Worm (Caenorhabditis elegans) whole organism, L1 larva: ENCODE measurements around the gene lgc-53.

Source experiments
- C34B4.2 ChIP-seq: sonication (generic microtip); optimal IDR thresholded peaks from 2 replicates; lab custom pipeline; 2017; ENCODE audit warnings: mild to moderate bottlenecking, missing genetic modification characterization, missing compliant biosample characterization
- ama-1 ChIP-seq: fragments of 150-350 bp; optimal IDR thresholded peaks from 2 replicates; lab custom pipeline; 2014
- blmp-1 ChIP-seq: fragments of 150-350 bp; optimal IDR thresholded peaks from 2 replicates; lab custom pipeline; 2014; ENCODE audit warnings: missing biosample characterization, missing genetic modification characterization
- ceh-63 ChIP-seq: fragments of 200-800 bp; sonication (Bioruptor generic); optimal IDR thresholded peaks from 2 replicates; lab custom pipeline; 2018; ENCODE audit warnings: mild to moderate bottlenecking, missing genetic modification characterization, missing compliant biosample characterization
- ceh-82 ChIP-seq, 3 experiments: fragments of 150-350 bp in 1 of 3; sonication (generic microtip) in 2 of 3; optimal IDR thresholded peaks; 2 replicates each; lab custom pipeline; 2014 to 2017; ENCODE audit warnings: missing biosample characterization in 3 of 3, missing genetic modification characterization in 3 of 3
- ceh-88 ChIP-seq: fragments of 200-800 bp; sonication (Bioruptor generic); IDR thresholded peaks from 2 replicates; pipeline ENCODE4 v1.3.6; 2022; ENCODE audit warnings: missing genetic modification characterization, missing compliant biosample characterization
- ces-1 ChIP-seq: fragments of 150-350 bp; optimal IDR thresholded peaks from 2 replicates; lab custom pipeline; 2014; ENCODE audit warnings: missing biosample characterization, missing genetic modification reagents, missing genetic modification characterization
- dsc-1 ChIP-seq: sonication (generic microtip); optimal IDR thresholded peaks from 2 replicates; lab custom pipeline; 2016; ENCODE audit warnings: mild to moderate bottlenecking, missing genetic modification characterization, missing compliant biosample characterization
- efl-1 ChIP-seq, 4 experiments: fragments of 150-350 bp; optimal IDR thresholded peaks in 3 of 4; peaks in 1 of 4; 1 replicate in 1 of 4; 2 replicates in 3 of 4; lab custom pipeline; 2014; ENCODE audit warnings: missing biosample characterization in 2 of 4, missing genetic modification characterization in 2 of 4, missing genetic modification reagents in 2 of 4
- efl-3 ChIP-seq: fragments of 200-800 bp; sonication (Bioruptor generic); optimal IDR thresholded peaks from 2 replicates; lab custom pipeline; 2018; ENCODE audit warnings: mild to moderate bottlenecking, missing genetic modification characterization, missing compliant biosample characterization
- egl-27 ChIP-seq, 2 experiments: fragments of 150-350 bp in 1 of 2; sonication (generic microtip); optimal IDR thresholded peaks; 3 replicates each; lab custom pipeline; 2017 to 2018; ENCODE audit warnings: missing biosample characterization in 2 of 2, missing genetic modification characterization in 2 of 2, missing genetic modification reagents in 2 of 2
- elt-2 ChIP-seq: sonication (generic microtip); optimal IDR thresholded peaks from 2 replicates; lab custom pipeline; 2016; ENCODE audit warnings: missing genetic modification characterization, mild to moderate bottlenecking, inconsistent platforms, missing compliant biosample characterization, missing genetic modification reagents
- fkh-10 ChIP-seq: sonication (generic microtip); optimal IDR thresholded peaks from 2 replicates; lab custom pipeline; 2017; ENCODE audit warnings: missing biosample characterization, missing genetic modification reagents, missing genetic modification characterization
- fkh-4 ChIP-seq: sonication (generic microtip); optimal IDR thresholded peaks from 2 replicates; lab custom pipeline; 2016; ENCODE audit warnings: missing compliant biosample characterization, missing genetic modification characterization, borderline replicate concordance
- fos-1 ChIP-seq: fragments of 150-350 bp; optimal IDR thresholded peaks from 2 replicates; lab custom pipeline; 2014; ENCODE audit warnings: missing biosample characterization, missing genetic modification characterization
- hlh-17 ChIP-seq: fragments of 200-800 bp; sonication (Bioruptor generic); optimal IDR thresholded peaks from 2 replicates; lab custom pipeline; 2018; ENCODE audit warnings: missing genetic modification characterization, mild to moderate bottlenecking, missing compliant biosample characterization, moderate library complexity, borderline replicate concordance
- isw-1 ChIP-seq: fragments of 200-800 bp; sonication (Bioruptor generic); IDR thresholded peaks from 2 replicates; pipeline ENCODE4 v1.3.6; 2022; ENCODE audit warnings: missing genetic modification characterization, missing compliant biosample characterization
- lin-13 ChIP-seq: fragments of 150-350 bp; optimal IDR thresholded peaks from 2 replicates; lab custom pipeline; 2014; ENCODE audit warnings: missing biosample characterization, missing genetic modification reagents, missing genetic modification characterization
- lin-35 ChIP-seq, 2 experiments: fragments of 150-350 bp; optimal IDR thresholded peaks; 2 replicates each; lab custom pipeline; 2014; ENCODE audit warnings: missing biosample characterization in 2 of 2, missing genetic modification characterization in 2 of 2, missing genetic modification reagents in 2 of 2
- mep-1 ChIP-seq: fragments of 150-350 bp; optimal IDR thresholded peaks from 2 replicates; lab custom pipeline; 2014; ENCODE audit warnings: missing biosample characterization, missing genetic modification characterization
- nhr-11 ChIP-seq: fragments of 150-350 bp; optimal IDR thresholded peaks from 2 replicates; lab custom pipeline; 2014; ENCODE audit warnings: missing biosample characterization, missing genetic modification characterization
- nhr-12 ChIP-seq: sonication (generic microtip); optimal IDR thresholded peaks from 2 replicates; lab custom pipeline; 2017; ENCODE audit warnings: missing biosample characterization, missing genetic modification characterization
- nhr-20 ChIP-seq: sonication (generic microtip); optimal IDR thresholded peaks from 2 replicates; lab custom pipeline; 2016; ENCODE audit warnings: mild to moderate bottlenecking, missing genetic modification characterization, missing compliant biosample characterization
- nhr-71 ChIP-seq: sonication (generic microtip); optimal IDR thresholded peaks from 2 replicates; lab custom pipeline; 2016; ENCODE audit warnings: mild to moderate bottlenecking, missing genetic modification characterization, moderate library complexity, missing compliant biosample characterization
- nhr-76 ChIP-seq: sonication (generic microtip); optimal IDR thresholded peaks from 2 replicates; lab custom pipeline; 2017; ENCODE audit warnings: missing biosample characterization, missing genetic modification characterization
- pag-3 ChIP-seq: sonication (generic microtip); optimal IDR thresholded peaks from 2 replicates; lab custom pipeline; 2017; ENCODE audit warnings: missing genetic modification characterization, mild to moderate bottlenecking, missing compliant biosample characterization, antibody characterized with exemption, borderline replicate concordance; ENCODE audit not compliant: insufficient read depth
- pax-3 ChIP-seq: fragments of 200-800 bp; sonication (Bioruptor generic); optimal IDR thresholded peaks from 2 replicates; lab custom pipeline; 2018; ENCODE audit warnings: mild to moderate bottlenecking, missing genetic modification characterization, moderate library complexity, missing compliant biosample characterization
- skn-1 ChIP-seq: fragments of 150-350 bp; optimal IDR thresholded peaks from 2 replicates; lab custom pipeline; 2014; ENCODE audit warnings: missing biosample characterization, missing genetic modification characterization
- snu-23 ChIP-seq: sonication (generic microtip); optimal IDR thresholded peaks from 2 replicates; lab custom pipeline; 2016; ENCODE audit warnings: missing genetic modification characterization, missing compliant biosample characterization
- sox-4 ChIP-seq: sonication (generic microtip); optimal IDR thresholded peaks from 2 replicates; lab custom pipeline; 2016; ENCODE audit warnings: missing genetic modification characterization, missing compliant biosample characterization
- sptf-1 ChIP-seq: fragments of 150-350 bp; optimal IDR thresholded peaks from 2 replicates; lab custom pipeline; 2014; ENCODE audit warnings: missing biosample characterization, missing genetic modification characterization
- tbx-2 ChIP-seq: sonication (generic microtip); optimal IDR thresholded peaks from 2 replicates; lab custom pipeline; 2016; ENCODE audit warnings: missing genetic modification characterization, missing compliant biosample characterization
- unc-98 ChIP-seq: fragments of 200-800 bp; sonication (Bioruptor generic); IDR thresholded peaks from 2 replicates; pipeline ENCODE4 v1.3.6; 2022; ENCODE audit warnings: missing genetic modification characterization, missing compliant biosample characterization
- vab-15 ChIP-seq: sonication (generic microtip); optimal IDR thresholded peaks from 2 replicates; lab custom pipeline; 2017; ENCODE audit warnings: missing genotype, mild to moderate bottlenecking, missing genetic modification characterization, missing compliant biosample characterization
- ztf-4 ChIP-seq: fragments of 150-350 bp; optimal IDR thresholded peaks from 2 replicates; lab custom pipeline; 2014; ENCODE audit warnings: missing biosample characterization, missing genetic modification characterization

Gene lgc-53

DNA sequence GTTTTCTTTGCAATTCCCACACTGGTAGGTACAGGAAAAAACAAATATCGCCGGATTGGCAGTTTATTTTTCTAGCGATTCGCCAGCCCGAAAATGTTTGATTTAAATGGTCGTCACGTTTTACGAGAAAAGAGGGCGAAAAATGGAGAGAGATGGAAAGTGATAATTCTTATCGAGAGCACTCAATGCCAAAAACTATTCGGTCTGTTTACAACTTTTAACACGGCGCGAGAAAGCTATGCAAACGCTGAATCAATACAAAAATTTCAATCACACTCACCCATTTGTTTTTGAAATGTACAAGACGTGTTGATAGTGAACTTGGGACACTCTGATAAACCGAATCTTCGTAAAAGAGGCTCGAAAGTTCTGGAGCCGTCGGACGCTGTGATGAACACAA is 38.8 kb upstream of the lgc-53 start:
- TF ChIP-seq fkh-4 (no peak), egl-27 (tag; optimal IDR thresholded peaks at IDR 0.05; lab: Kevin White, UChicago) (no peak), elt-2 (tag; lab: Kevin White, UChicago) (peak; percentile 40), nhr-20 (peak; percentile 1), lin-35 (GFP tag; optimal IDR thresholded peaks at IDR 0.05; lab: Kevin White, UChicago) (peak in 1 of 2 experiments; percentile 32)

DNA sequence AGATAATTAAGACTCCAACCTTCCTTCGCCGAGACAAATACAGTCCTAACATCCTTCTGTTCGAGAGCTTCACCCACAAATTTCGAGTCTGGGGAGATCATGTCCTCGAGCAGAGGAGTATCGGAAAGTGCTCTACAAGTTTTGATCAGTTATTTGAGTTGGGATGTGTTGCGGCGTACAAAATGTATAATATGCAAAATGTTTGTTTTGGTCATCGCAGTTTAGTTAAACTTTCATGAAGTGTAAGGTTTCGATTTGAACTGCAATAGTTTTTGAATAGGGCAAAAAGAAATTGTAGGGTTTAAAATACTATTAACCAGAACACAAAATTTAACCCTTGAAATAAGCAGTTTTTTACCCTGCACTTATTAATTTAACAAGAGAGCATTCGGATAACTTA is 36.8 kb upstream of the lgc-53 start, which contains the start of gene tag-343:
Gene tag-343 (minus strand): TSS at position 101 of the 400 bp plus-strand sequence.
- no peak for TF ChIP-seq lin-13 (GFP tag; lab: Kevin White, UChicago)
- TF ChIP-seq, all 84 proteins: peak for 0

DNA sequence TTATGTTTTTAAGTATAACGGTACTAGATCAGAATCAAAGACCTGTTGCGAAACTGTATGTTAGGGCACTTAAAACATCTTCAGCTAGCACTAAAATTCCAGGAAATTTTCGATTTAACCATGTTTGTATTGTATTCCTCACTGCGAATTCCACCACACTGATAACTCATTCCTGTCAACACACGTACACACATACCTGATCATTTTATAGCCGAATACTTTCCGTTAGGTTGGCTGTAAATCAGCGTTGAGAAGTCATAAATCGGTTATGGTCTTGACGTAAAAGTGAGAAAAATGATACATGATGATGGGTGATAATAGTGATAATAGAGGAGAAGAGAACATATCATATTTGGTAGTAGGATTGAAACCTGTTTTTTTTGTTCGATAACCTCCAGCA is 35.8 kb upstream of the lgc-53 start:
- TF ChIP-seq ceh-63 (GFP tag; lab: Kevin White, UChicago) (no peak), C34B4.2 (tag; lab: Kevin White, UChicago) (no peak)
- TF ChIP-seq, all 84 proteins: peak for 0

DNA sequence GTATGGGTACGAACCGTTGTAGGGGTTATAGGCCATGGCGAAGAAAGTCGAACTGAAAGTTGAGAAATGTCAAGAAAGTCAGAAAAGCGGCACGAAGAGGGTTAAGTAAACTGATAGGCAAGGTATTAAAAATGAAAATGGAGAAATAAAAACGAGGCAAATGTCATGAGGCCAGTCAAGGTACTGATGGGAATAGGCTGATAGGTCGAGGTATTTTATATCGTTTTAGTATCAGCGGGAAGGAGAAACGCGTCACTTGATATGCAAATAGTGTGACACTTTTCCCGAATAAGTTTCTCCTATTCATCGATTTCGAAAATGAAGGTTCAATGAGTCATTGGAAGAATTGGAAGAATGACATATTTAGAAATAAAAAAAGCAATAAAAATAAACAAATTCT is 33.8 kb upstream of the lgc-53 start, which contains the start of gene F22H10.3:
Gene F22H10.3 (minus strand): TSS at position 36 of the 400 bp plus-strand sequence.
- TF ChIP-seq elt-2 (tag; lab: Kevin White, UChicago) (peak; percentile 55), dsc-1 (no peak), lin-35 (GFP tag; optimal IDR thresholded peaks at IDR 0.05; lab: Kevin White, UChicago) (peak in 1 of 2 experiments; percentile 37)

DNA sequence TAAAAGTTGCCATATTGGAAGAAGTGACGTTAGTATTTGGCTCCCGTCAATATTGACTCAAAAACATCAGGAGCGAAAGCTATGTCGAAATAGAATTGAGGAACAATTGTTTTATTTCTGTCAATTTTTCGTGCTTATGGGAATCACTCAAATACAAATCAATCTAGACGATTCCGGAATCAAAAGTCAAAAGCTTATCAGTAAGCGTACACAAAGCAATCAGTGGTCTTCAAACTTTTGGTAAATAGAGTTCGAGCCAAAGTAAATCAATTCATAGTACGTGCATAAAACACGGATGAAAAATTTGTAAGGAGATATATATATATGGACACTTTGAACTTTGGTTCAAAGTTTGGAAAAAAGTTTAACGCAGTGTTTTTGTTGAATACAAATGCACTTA is 33.4 kb upstream of the lgc-53 start:
- TF ChIP-seq vab-15 (tag; lab: Kevin White, UChicago) = no peak
- no peak for TF ChIP-seq ces-1
- no peak for TF ChIP-seq fkh-10
- TF ChIP-seq elt-2 (tag; lab: Kevin White, UChicago) = no peak
- TF ChIP-seq sox-4 (tag; lab: Kevin White, UChicago) = no peak
- no peak for TF ChIP-seq ama-1 (lab: Kevin White, UChicago)
- TF ChIP-seq tbx-2 (tag; lab: Kevin White, UChicago) = no peak
- no peak for TF ChIP-seq efl-1 (optimal IDR thresholded peaks at IDR 0.05; lab: Kevin White, UChicago)
- TF ChIP-seq efl-1 (GFP tag; optimal IDR thresholded peaks at IDR 0.05 in 1 of 2; lab: Kevin White, UChicago) = no peak
- no peak for TF ChIP-seq efl-3 (GFP tag; lab: Kevin White, UChicago)
- TF ChIP-seq, all 84 proteins: peak for 0

DNA sequence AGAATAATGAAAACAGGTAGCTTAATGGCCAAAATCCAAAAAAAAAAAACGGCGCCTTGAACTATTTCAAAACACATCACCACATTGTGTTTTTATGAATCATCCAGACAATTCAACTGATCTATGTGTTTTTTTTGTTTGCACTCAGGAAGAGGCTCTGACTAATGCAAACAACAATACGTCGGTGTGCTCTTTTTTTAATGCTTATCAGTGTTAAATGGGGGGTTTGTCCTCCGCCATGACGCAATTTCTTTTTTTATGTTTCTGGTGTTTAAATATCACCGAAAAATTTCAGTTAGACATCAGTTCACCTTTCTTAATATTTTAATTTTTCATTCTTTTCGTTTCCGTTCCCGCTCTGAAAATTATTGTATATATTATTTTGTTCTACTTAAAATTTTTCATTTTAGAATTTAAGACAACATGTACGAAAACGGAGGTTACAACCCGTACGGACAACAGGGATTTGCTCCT is 32.3 kb upstream of the lgc-53 start, which contains the start of gene F22H10.2:
Gene F22H10.2 (plus strand): TSS at position 424 of the 474 bp plus-strand sequence.
- peak; percentile 6 for TF ChIP-seq elt-2 (tag; lab: Kevin White, UChicago)
- no peak for TF ChIP-seq lin-13 (GFP tag; lab: Kevin White, UChicago)
- TF ChIP-seq nhr-71 = peak; percentile 29
- no peak for TF ChIP-seq fkh-10
- TF ChIP-seq lin-35 (GFP tag; optimal IDR thresholded peaks at IDR 0.05; lab: Kevin White, UChicago) = peak in 1 of 2 experiments; percentile 18

DNA sequence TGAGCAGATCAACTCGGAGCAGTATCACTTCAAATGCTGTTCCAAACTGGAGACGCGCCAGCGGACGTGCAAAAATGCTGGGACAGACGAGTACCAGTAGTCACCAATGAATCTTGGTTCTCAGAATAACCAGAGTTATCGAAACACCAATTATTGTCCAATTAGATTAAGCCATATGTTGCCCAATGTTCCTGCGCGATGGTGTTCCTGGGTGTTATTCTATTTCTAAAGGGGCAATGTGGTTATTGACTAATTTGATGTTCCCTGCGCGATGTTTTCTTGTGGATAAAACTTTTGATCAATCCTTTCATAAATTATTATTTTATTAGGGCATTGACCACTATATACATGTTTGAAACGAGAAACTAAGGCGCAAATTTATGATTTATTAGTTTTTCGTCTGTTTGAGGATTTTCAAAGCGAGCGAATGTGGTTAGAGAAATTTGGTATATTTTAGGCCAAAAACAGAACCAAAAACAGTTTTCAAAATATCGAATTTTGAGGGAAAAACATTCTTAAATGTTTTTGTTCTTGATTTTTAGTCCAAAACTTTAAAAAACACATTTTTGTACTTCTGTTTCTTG is 29.5 kb upstream of the lgc-53 start:
- peak; percentile 82 for TF ChIP-seq nhr-12 (tag; lab: Kevin White, UChicago)
- peak; percentile 99 to 100 (median 99) for TF ChIP-seq ceh-82 (tag; optimal IDR thresholded peaks at IDR 0.05; lab: Kevin White, UChicago)
- TF ChIP-seq blmp-1 (tag; lab: Kevin White, UChicago) = peak; percentile 58
- peak; percentile 94 for TF ChIP-seq pax-3 (tag; lab: Kevin White, UChicago)
- TF ChIP-seq nhr-11 (tag; lab: Kevin White, UChicago) = peak; percentile 98
- TF ChIP-seq lin-13 (GFP tag; lab: Kevin White, UChicago) = peak; percentile 88
- no peak for TF ChIP-seq hlh-17
- TF ChIP-seq ama-1 (lab: Kevin White, UChicago) = no peak
- TF ChIP-seq egl-27 (tag; optimal IDR thresholded peaks at IDR 0.05; lab: Kevin White, UChicago) = peak; percentile 0 to 83
- TF ChIP-seq fkh-4 = peak; percentile 98
- TF ChIP-seq efl-1 (optimal IDR thresholded peaks at IDR 0.05; lab: Kevin White, UChicago) = peak; percentile 83 to 90
- peak; percentile 40 to 96 for TF ChIP-seq efl-1 (GFP tag; optimal IDR thresholded peaks at IDR 0.05 in 1 of 2; lab: Kevin White, UChicago)
- peak; percentile 82 to 93 for TF ChIP-seq lin-35 (GFP tag; optimal IDR thresholded peaks at IDR 0.05; lab: Kevin White, UChicago)
- peak; percentile 100 for TF ChIP-seq dsc-1
- peak; percentile 88 for TF ChIP-seq isw-1 (GFP tag; lab: Robert Waterston, UW)
- peak; percentile 97 for TF ChIP-seq ceh-88 (GFP tag; lab: Robert Waterston, UW)
- TF ChIP-seq ztf-4 (tag; lab: Kevin White, UChicago) = peak; percentile 98
- TF ChIP-seq snu-23 (GFP tag; lab: Kevin White, UChicago) = peak; percentile 100
- TF ChIP-seq unc-98 = peak; percentile 84
- TF ChIP-seq skn-1 = peak; percentile 99
- TF ChIP-seq sptf-1 (tag; lab: Kevin White, UChicago) = no peak
- peak; percentile 100 for TF ChIP-seq mep-1 (tag; lab: Kevin White, UChicago)
- peak; percentile 79 for TF ChIP-seq nhr-76 (tag; lab: Kevin White, UChicago)
- peak; percentile 99 for TF ChIP-seq fos-1 (tag; lab: Kevin White, UChicago)
- no peak for TF ChIP-seq pag-3 (tag; lab: Kevin White, UChicago)
- peak; percentile 98 for TF ChIP-seq tbx-2 (tag; lab: Kevin White, UChicago)
